Worm (Caenorhabditis elegans): ENCODE measurements around the gene fbxc-33.

DNA sequence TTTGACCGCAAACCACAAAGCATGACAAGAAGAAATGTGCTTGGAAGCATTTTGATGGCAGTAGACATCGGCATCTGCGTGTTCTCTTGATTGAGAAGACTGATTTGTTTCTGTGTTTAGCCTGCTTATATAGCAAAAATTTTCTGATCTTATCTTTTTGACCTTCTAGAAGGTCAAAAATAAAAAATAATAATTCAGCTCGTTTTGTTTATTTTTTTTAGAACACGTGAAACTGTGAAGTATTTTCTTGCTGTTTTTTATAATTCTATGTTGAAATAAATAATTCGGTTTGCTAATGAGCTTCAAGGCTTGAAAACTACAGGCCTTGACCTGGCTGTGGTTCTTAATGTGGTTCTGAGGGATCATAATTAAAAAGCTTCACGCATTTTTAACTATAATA is 13.9 kb downstream of the fbxc-33 start, which contains the start of gene R07C3.13:
- TF ChIP-seq pes-1 (GFP tag; IDR thresholded peaks at IDR 0.05) (no peak), ama-1 (optimal IDR thresholded peaks at IDR 0.05) (no peak), B0310.2 (tag; optimal IDR thresholded peaks at IDR 0.05) (no peak), F13C5.2 (tag; optimal IDR thresholded peaks at IDR 0.05) (no peak), hmbx-1 (tag; optimal IDR thresholded peaks at IDR 0.05) (no peak), tbx-11 (GFP tag; IDR thresholded peaks at IDR 0.05) (no peak), hnd-1 (tag; optimal IDR thresholded peaks at IDR 0.05) (no peak), hmg-4 (GFP tag; optimal IDR thresholded peaks at IDR 0.05) (no peak)

All from whole organism, early embryonic.